Worm (Caenorhabditis elegans): ENCODE measurements around the gene Y60A9.3.

The Y60A9.3 gene

ce11 chrX:14405817-14406216 lies 22.8 kb downstream of the Y60A9.3 start, which contains the start of gene frpr-17:
Gene frpr-17, plus strand, starts transcription at chrX:14406117.
- TF ChIP-seq dmd-9 (GFP tag; IDR thresholded peaks at IDR 0.05), result no peak
- TF ChIP-seq cey-2 (tag; optimal IDR thresholded peaks at IDR 0.05; ENCODE audit: borderline replicate concordance, insufficient read depth), result no peak
- no peak for TF ChIP-seq zip-2 (tag; optimal IDR thresholded peaks at IDR 0.05)
- no peak for TF ChIP-seq lin-38 (GFP tag; IDR thresholded peaks at IDR 0.05)
- TF ChIP-seq hlh-11 (tag; optimal IDR thresholded peaks at IDR 0.05), result no peak
- no peak for TF ChIP-seq spr-1 (tag; optimal IDR thresholded peaks at IDR 0.05)
- no peak for TF ChIP-seq saeg-2 (GFP tag; IDR thresholded peaks at IDR 0.05)

- no peak for TF ChIP-seq nhr-11 (tag; optimal IDR thresholded peaks at IDR 0.05)
- no peak for TF ChIP-seq fos-1 (tag; optimal IDR thresholded peaks at IDR 0.05)
- TF ChIP-seq fkh-10 (GFP tag; optimal IDR thresholded peaks at IDR 0.05), result no peak
- no peak for TF ChIP-seq nhr-76 (tag; optimal IDR thresholded peaks at IDR 0.05)
These were observed 29.7 kb downstream of the Y60A9.3 start, which contains the start of gene fbxa-179 for ce11 chrX:14412774-14413173. Gene fbxa-179, minus strand, starts transcription at chrX:14412874.

ce11 chrX:14415641-14416040 lies 32.6 kb downstream of the Y60A9.3 start, which contains the start of gene F23D12.10:
Gene F23D12.10, minus strand, starts transcription at chrX:14415741.
- no peak for TF ChIP-seq hif-1 (tag; optimal IDR thresholded peaks at IDR 0.05)
- TF ChIP-seq daf-8 (GFP tag; IDR thresholded peaks at IDR 0.05), result no peak
- no peak for TF ChIP-seq R02D3.7 (tag; optimal IDR thresholded peaks at IDR 0.05)
- no peak for TF ChIP-seq lin-15B (tag; optimal IDR thresholded peaks at IDR 0.05)
- TF ChIP-seq lin-39 (tag; optimal IDR thresholded peaks at IDR 0.05), result no peak
- TF ChIP-seq daf-19 (GFP tag; conservative IDR thresholded peaks at IDR 0.05), result no peak
- TF ChIP-seq unc-62 (GFP tag; optimal IDR thresholded peaks at IDR 0.05 in 1 of 2), result no peak
- no peak for TF ChIP-seq unc-62 (tag; optimal IDR thresholded peaks at IDR 0.05)
- TF ChIP-seq nhr-28 (tag; optimal IDR thresholded peaks at IDR 0.05), result no peak
- TF ChIP-seq lin-1 (GFP tag; IDR thresholded peaks at IDR 0.05), result no peak
- TF ChIP-seq madf-9 (GFP tag; conservative IDR thresholded peaks at IDR 0.05), result no peak
- no peak for TF ChIP-seq set-16 (GFP tag; IDR thresholded peaks at IDR 0.05)
- TF ChIP-seq nhr-76 (tag; optimal IDR thresholded peaks at IDR 0.05), result no peak
- TF ChIP-seq ceh-32 (tag; optimal IDR thresholded peaks at IDR 0.05; ENCODE audit: poor library complexity), result no peak

- TF ChIP-seq nhr-102 (tag; optimal IDR thresholded peaks at IDR 0.05), result no peak
- TF ChIP-seq madf-9 (GFP tag; conservative IDR thresholded peaks at IDR 0.05), result no peak
- TF ChIP-seq daf-16 (GFP tag; optimal IDR thresholded peaks at IDR 0.05), result no peak
- no peak for TF ChIP-seq daf-16 (tag; optimal IDR thresholded peaks at IDR 0.05)
- no peak for TF ChIP-seq ces-1 (GFP tag; optimal IDR thresholded peaks at IDR 0.05)
- no peak for TF ChIP-seq lin-13 (GFP tag; optimal IDR thresholded peaks at IDR 0.05)
- peak in 1 of 2 experiments; percentile 62 for TF ChIP-seq unc-62 (GFP tag; optimal IDR thresholded peaks at IDR 0.05 in 1 of 2)
- no peak for TF ChIP-seq unc-62 (tag; optimal IDR thresholded peaks at IDR 0.05)
- no peak for TF ChIP-seq ctbp-1 (GFP tag; IDR thresholded peaks at IDR 0.05)
These were observed 38.5 kb downstream of the Y60A9.3 start, which contains the start of gene F23D12.2 for ce11 chrX:14421529-14421982. Gene F23D12.2, minus strand, starts transcription at chrX:14421579.

ce11 chrX:14423105-14423504 lies 40.1 kb downstream of the Y60A9.3 start, which contains the start of gene fipr-3:
Gene fipr-3, plus strand, starts transcription at chrX:14423405.
- TF ChIP-seq F49E8.2 (tag; optimal IDR thresholded peaks at IDR 0.05; ENCODE audit: borderline replicate concordance) (no peak), lir-3 (tag; optimal IDR thresholded peaks at IDR 0.05) (no peak), T20F7.1 (GFP tag; optimal IDR thresholded peaks at IDR 0.05) (peak; percentile 3)
